Worm (Caenorhabditis elegans) whole organism, midembryonic: ENCODE data around the gene eelo-2.

Experiments
- T22C8.4 ChIP-seq: fragments of 200-800 bp; sonication (Bioruptor generic); IDR thresholded peaks from 2 replicates; pipeline ENCODE4 v1.3.6; 2022; ENCODE audit warnings: missing genetic modification characterization, missing compliant biosample characterization
- cog-1 ChIP-seq: sonication (generic microtip); optimal IDR thresholded peaks from 2 replicates; lab custom pipeline; 2016; ENCODE audit warnings: missing genetic modification characterization, missing compliant biosample characterization
- flt-1 ChIP-seq: fragments of 200-800 bp; sonication (Bioruptor generic); IDR thresholded peaks from 2 replicates; pipeline ENCODE4 v1.3.6; 2022; ENCODE audit warnings: missing genetic modification characterization, missing compliant biosample characterization
- klf-2 ChIP-seq: fragments of 200-800 bp; sonication (Bioruptor generic); conservative IDR thresholded peaks from 2 replicates; pipeline ENCODE4 v1.3.6; 2022; ENCODE audit warnings: missing genetic modification reagents, missing genetic modification characterization, missing compliant biosample characterization
- med-1 ChIP-seq: sonication (generic microtip); optimal IDR thresholded peaks from 2 replicates; lab custom pipeline; 2017; ENCODE audit warnings: missing genetic modification characterization, mild to moderate bottlenecking, missing compliant biosample characterization, antibody characterized with exemption, missing genetic modification reagents; ENCODE audit not compliant: insufficient read depth
- ref-1 ChIP-seq: fragments of 200-800 bp; sonication (Bioruptor generic); conservative IDR thresholded peaks from 2 replicates; pipeline ENCODE4 v1.3.6; 2022; ENCODE audit warnings: missing genetic modification reagents, missing genetic modification characterization, missing compliant biosample characterization
- tab-1 ChIP-seq: fragments of 200-800 bp; sonication (Bioruptor generic); IDR thresholded peaks from 2 replicates; pipeline ENCODE4 v1.3.6; 2022; ENCODE audit warnings: missing genetic modification characterization, missing compliant biosample characterization
- ztf-23 ChIP-seq: fragments of 200-800 bp; sonication (Bioruptor generic); IDR thresholded peaks from 2 replicates; pipeline ENCODE4 v1.3.6; 2022; ENCODE audit warnings: missing genetic modification reagents, missing genetic modification characterization, missing compliant biosample characterization
- ztf-29 ChIP-seq: fragments of 200-800 bp; sonication (Bioruptor generic); IDR thresholded peaks from 2 replicates; pipeline ENCODE4 v1.3.6; 2022; ENCODE audit warnings: missing genetic modification reagents, missing genetic modification characterization, missing compliant biosample characterization

eelo-2 gene

DNA sequence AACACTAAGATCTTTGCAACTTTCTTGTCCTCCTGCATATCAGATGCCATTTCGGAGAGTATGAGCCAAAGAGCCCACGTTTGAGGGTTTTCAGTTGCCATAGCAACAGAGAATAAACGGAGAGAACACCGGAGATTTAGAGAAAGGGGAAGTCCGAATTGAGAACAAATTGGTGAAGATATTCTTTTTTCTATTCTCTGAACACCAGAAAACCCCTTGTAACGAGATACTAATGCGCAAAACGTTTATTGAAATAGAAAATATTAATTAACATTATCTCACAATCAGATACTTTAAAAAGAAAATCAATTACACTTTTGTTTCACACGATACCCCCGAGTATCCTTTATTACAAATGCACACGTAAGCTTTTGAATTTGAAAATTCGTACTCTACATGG, 52.0 kb downstream of the eelo-2 start, which contains the start of gene ifta-2:
ifta-2 (minus strand) TSS at position 101 of the 400 bp plus-strand sequence.
- TF ChIP-seq flt-1 (GFP tag; lab: Robert Waterston, UW) (no peak), ztf-29 (no peak), cog-1 (no peak), ref-1 (GFP tag; lab: Robert Waterston, UW) (no peak), ztf-23 (no peak), med-1 (GFP tag; lab: Kevin White, UChicago) (no peak), T22C8.4 (GFP tag; lab: Robert Waterston, UW) (no peak), klf-2 (no peak), tab-1 (GFP tag; lab: Robert Waterston, UW) (no peak)
